Fruit fly (Drosophila melanogaster) whole organism, embryonic: ENCODE measurements around the gene RpL13.

Experiments
- CG10979 ChIP-seq: fragments of 200-800 bp; sonication (Bioruptor generic); optimal IDR thresholded peaks from 2 replicates; lab custom pipeline; 2018; ENCODE audit warnings: missing biosample characterization, mild to moderate bottlenecking, missing genetic modification characterization, moderate library complexity
- CG5245 ChIP-seq: fragments of 200-800 bp; sonication (Bioruptor generic); optimal IDR thresholded peaks from 3 replicates; lab custom pipeline; 2016; ENCODE audit warnings: missing biosample characterization, missing genetic modification characterization
- CkIIα-i1 ChIP-seq: fragments of 200-800 bp; sonication (Bioruptor generic); IDR thresholded peaks from 2 replicates; pipeline ENCODE4 v1.3.6; 2022; ENCODE audit warnings: missing biosample characterization, missing genetic modification characterization
- HLHmδ ChIP-seq: fragments of 200-800 bp; sonication (Bioruptor generic); optimal IDR thresholded peaks from 2 replicates; lab custom pipeline; 2018; ENCODE audit warnings: missing biosample characterization, mild to moderate bottlenecking, missing genetic modification characterization, moderate library complexity
- ewg ChIP-seq: fragments of 200-800 bp; sonication (Bioruptor generic); optimal IDR thresholded peaks from 3 replicates; lab custom pipeline; 2017; ENCODE audit warnings: mild to moderate bottlenecking, missing biosample characterization, missing genetic modification reagents, missing genetic modification characterization
- ken ChIP-seq: fragments of 200-800 bp; sonication (Bioruptor generic); IDR thresholded peaks from 3 replicates; pipeline ENCODE4 v1.3.6; 2022; ENCODE audit warnings: missing biosample characterization, missing genetic modification characterization
- odd ChIP-seq: fragments of 200-800 bp; sonication (Bioruptor generic); optimal IDR thresholded peaks from 2 replicates; lab custom pipeline; 2017; ENCODE audit warnings: missing biosample characterization, mild to moderate bottlenecking, missing genetic modification characterization

- no peak for TF ChIP-seq ken (GFP tag; lab: Robert Waterston, UW)
- TF ChIP-seq CG10979 (tag; lab: Kevin White, UChicago) = no peak
- no peak for TF ChIP-seq CkIIα-i1 (GFP tag; lab: Robert Waterston, UW)
- TF ChIP-seq ewg (GFP tag; lab: Kevin White, UChicago) = no peak
- TF ChIP-seq HLHmδ (GFP tag; lab: Kevin White, UChicago) = no peak
- TF ChIP-seq CG5245 (GFP tag; lab: Kevin White, UChicago) = no peak
- TF ChIP-seq odd (GFP tag; lab: Kevin White, UChicago) = no peak
Measured at dm6 chr2L:9989275-9989674, 22.2 kb downstream of the RpL13 start.
